Worm (Caenorhabditis elegans): ENCODE results near the gene F49F1.9.

The F49F1.9 gene

DNA sequence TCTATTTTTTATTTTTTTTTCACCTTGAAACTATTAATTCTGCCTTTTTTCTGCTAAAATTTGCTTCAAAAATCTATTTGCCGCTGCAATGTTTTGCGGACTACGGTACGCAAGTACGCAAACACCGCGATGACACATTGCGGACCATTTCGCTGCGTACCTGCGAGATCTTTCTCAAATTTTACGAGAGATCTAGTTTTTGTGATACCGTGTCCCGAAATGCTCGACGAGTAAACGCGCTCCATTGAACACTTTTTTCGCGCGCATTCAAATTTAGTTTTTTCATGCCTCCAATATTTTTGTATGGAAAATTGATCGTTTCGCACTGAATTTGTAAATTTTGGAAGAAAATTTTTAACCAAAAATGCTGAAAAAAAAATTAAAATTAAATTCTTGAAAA, 47.4 kb upstream of the F49F1.9 start (continued):
- peak; percentile 83 for TF ChIP-seq madf-9 (GFP tag; conservative IDR thresholded peaks at IDR 0.05)
- peak in 1 of 2 experiments; percentile 88; a peak in 2 of 4 replicates for TF ChIP-seq madf-5 (GFP tag; IDR thresholded peaks at IDR 0.05)

DNA sequence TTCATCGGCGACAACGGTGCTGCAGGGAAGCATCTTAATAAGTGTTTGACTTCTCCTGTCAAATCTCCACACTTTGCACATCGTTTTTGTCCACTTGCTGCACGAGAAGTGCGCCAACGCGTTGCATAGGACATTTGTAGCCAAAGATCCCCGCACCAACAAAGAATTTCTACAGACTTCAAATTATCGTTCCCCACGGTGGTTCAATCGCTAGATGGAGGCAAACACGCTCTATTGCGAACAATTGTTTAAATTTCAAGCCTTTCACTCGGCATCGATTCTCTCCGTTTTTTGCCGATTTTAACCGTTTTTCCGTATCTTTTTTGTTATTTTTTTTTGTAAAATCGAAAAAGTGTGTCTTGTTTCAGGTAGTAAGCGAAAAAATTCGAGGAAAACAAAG, 42.7 kb upstream of the F49F1.9 start:
- TF ChIP-seq lin-38 (GFP tag; IDR thresholded peaks at IDR 0.05) (peak; percentile 87), hmg-1.1 (GFP tag; IDR thresholded peaks at IDR 0.05) (0 out of 2 replicates have a peak, but pooled peaks have one; percentile 25)

DNA sequence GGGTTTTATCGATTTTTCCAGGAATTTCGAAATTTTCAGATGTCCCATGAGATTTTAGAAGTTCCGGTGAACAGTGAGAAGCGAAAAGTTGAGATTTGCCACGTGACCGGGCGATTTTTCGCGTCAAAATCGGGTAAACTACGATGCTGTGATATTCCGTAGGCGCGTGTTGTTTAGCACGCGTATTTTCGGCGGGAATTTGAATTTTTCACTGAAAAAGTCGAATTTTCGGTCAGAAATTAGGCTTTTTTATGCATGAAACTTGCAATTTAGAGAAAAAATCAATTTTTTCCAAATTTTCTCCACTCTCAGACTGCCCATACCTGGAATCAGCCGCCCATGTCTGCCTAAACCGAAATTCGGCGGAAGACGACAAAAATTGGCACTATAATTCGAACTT, 41.1 kb upstream of the F49F1.9 start, which contains the start of gene tsen-34:
Gene tsen-34, plus strand, starts transcription at position 34 of the 400 bp plus-strand sequence.
- TF ChIP-seq Y48G9A.11 (GFP tag; IDR thresholded peaks at IDR 0.05) (0 out of 2 replicates have a peak, but pooled peaks have one; percentile 19), daf-16 (GFP tag; optimal IDR thresholded peaks at IDR 0.05) (no peak), daf-16 (tag; optimal IDR thresholded peaks at IDR 0.05) (no peak), zip-11 (GFP tag; IDR thresholded peaks at IDR 0.05) (no peak)

DNA sequence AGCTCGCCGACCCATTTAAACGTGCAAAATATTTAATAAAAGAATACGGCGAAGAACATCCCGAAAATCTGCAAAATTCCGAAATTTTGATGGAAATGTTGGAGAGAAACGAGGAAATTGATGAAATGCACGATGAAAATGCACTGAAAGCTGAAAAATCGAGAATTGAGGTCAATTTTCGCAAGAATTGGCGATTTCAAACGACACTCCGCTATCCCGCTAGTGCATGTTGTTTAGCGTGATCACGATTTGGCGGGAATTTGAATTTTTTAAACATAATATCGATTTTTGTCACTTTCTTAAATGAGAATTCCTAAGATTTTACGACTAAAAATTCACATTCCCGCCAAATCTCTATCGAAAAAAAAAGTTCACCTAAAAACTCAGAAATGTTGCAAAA, 40.2 kb upstream of the F49F1.9 start:
- TF ChIP-seq nhr-11 (tag; optimal IDR thresholded peaks at IDR 0.05) (no peak), mxl-3 (GFP tag; optimal IDR thresholded peaks at IDR 0.05) (no peak), Y48G9A.11 (GFP tag; IDR thresholded peaks at IDR 0.05) (peak; percentile 89), nhr-6 (tag; optimal IDR thresholded peaks at IDR 0.05) (no peak)

DNA sequence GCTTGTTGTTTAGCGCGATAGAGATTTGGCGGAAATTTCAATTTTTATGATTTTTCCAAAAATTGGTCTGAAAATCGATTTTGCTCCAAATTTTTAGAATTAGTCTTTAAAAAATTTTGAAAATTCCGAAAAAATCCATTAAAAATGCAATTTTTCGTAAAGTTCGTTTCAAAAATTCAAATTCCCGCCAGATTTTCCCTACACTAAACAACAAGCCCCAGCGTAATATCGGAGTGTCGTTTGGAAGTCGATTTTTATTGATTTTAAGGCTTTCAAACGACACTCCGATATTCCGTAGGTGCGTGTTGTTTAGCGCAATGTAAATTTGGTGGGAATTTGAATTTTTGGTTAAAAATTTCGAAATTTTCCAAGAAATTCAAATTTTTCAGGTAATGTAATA, 39.3 kb upstream of the F49F1.9 start:
- TF ChIP-seq aha-1 (tag) (no peak), pqm-1 (tag; optimal IDR thresholded peaks at IDR 0.05) (no peak), T20F7.1 (GFP tag; optimal IDR thresholded peaks at IDR 0.05) (peak; percentile 19), ceh-20 (GFP tag; IDR thresholded peaks at IDR 0.05) (no peak), nhr-6 (tag; optimal IDR thresholded peaks at IDR 0.05) (no peak), nhr-42 (GFP tag; IDR thresholded peaks at IDR 0.05) (no peak), lsy-2 (tag; optimal IDR thresholded peaks at IDR 0.05) (no peak), ztf-7 (tag; optimal IDR thresholded peaks at IDR 0.05) (no peak), gei-8 (GFP tag; optimal IDR thresholded peaks at IDR 0.05) (no peak), tra-1 (GFP tag; IDR thresholded peaks at IDR 0.05) (no peak), lin-38 (GFP tag; IDR thresholded peaks at IDR 0.05) (peak; percentile 25; the same call in 1 of the 2 replicates), zfp-3 (GFP tag; conservative IDR thresholded peaks at IDR 0.05) (no peak), F49E8.2 (tag; optimal IDR thresholded peaks at IDR 0.05; ENCODE audit: borderline replicate concordance) (peak; percentile 71), Y48G9A.11 (GFP tag; IDR thresholded peaks at IDR 0.05) (peak; percentile 97)

DNA sequence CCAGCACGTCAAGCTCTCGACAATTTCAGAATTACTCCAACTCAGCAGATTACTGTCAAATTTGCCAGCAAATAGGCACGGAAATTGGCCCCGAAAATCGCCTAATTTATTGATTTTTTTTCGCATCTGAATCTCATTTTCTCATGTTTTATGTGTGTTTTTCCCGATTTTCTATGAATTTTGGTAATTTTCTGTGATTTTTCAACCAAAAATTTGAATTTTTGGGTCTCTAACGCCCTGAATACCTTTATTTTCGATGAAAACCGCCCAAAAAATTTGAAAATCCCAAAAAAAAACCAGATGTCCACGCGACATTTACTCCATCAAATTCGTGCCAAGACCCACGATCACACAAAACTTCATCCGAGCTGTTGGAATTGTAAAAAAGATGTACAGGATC, 38.7 kb upstream of the F49F1.9 start, which contains the start of gene dnj-15:
Gene dnj-15, plus strand, starts transcription at position 301 of the 400 bp plus-strand sequence.
- TF ChIP-seq T26A8.4 (GFP tag; IDR thresholded peaks at IDR 0.05), result no peak
- TF ChIP-seq nhr-6 (tag; optimal IDR thresholded peaks at IDR 0.05), result no peak
- no peak for TF ChIP-seq lin-38 (GFP tag; IDR thresholded peaks at IDR 0.05)
- no peak for TF ChIP-seq nhr-25 (tag; optimal IDR thresholded peaks at IDR 0.05; ENCODE audit: borderline replicate concordance, insufficient read depth)
- no peak for TF ChIP-seq saeg-2 (GFP tag; IDR thresholded peaks at IDR 0.05)
- no peak for TF ChIP-seq lir-3 (tag; optimal IDR thresholded peaks at IDR 0.05)
- no peak for TF ChIP-seq mdl-1 (tag; optimal IDR thresholded peaks at IDR 0.05)
- no peak for TF ChIP-seq hlh-30 (tag; optimal IDR thresholded peaks at IDR 0.05; ENCODE audit: insufficient read depth)
- no peak for TF ChIP-seq vab-7 (GFP tag; IDR thresholded peaks at IDR 0.05)
- TF ChIP-seq hlh-11 (tag; optimal IDR thresholded peaks at IDR 0.05), result no peak
- TF ChIP-seq pha-4 (GFP tag; IDR thresholded peaks at IDR 0.05), result no peak
- TF ChIP-seq pha-4 (tag; optimal IDR thresholded peaks at IDR 0.05), result no peak
- TF ChIP-seq Y105C5A.15 (GFP tag; IDR thresholded peaks at IDR 0.05), result no peak
- TF ChIP-seq madf-5 (GFP tag; IDR thresholded peaks at IDR 0.05), result no peak
- TF ChIP-seq mxl-3 (GFP tag; optimal IDR thresholded peaks at IDR 0.05), result no peak
- no peak for TF ChIP-seq nhr-10 (tag; optimal IDR thresholded peaks at IDR 0.05)
- TF ChIP-seq tag-97 (GFP tag; IDR thresholded peaks at IDR 0.05), result no peak

Data from whole organism, L4 larva.